Worm (Caenorhabditis elegans): ENCODE results near the gene tmem-120.
A peak's percentile ranks its signal among the peaks of the same experiment; 100 is the strongest.

The tmem-120 gene

ce11 chrIII:1533615-1534014 lies 15.8 kb upstream of the tmem-120 start, which contains the start of gene mtg-1:
mtg-1 (plus strand) TSS chrIII:1533774.
- TF ChIP-seq tbp1 (GFP tag; optimal IDR thresholded peaks at IDR 0.05): peak; percentile 6
- TF ChIP-seq mcd-1 (GFP tag; IDR thresholded peaks at IDR 0.05): peak; percentile 90
- no peak for TF ChIP-seq F23B12.7 (tag; optimal IDR thresholded peaks at IDR 0.05; ENCODE audit: insufficient read depth)
- TF ChIP-seq rcor-1 (GFP tag; IDR thresholded peaks at IDR 0.05): peak; percentile 33; the same call in 1 of the 2 replicates
- 0 out of 2 replicates have a peak, but pooled peaks have one; percentile 39 for TF ChIP-seq ekl-4 (GFP tag; IDR thresholded peaks at IDR 0.05)
- TF ChIP-seq mxl-1 (tag; optimal IDR thresholded peaks at IDR 0.05): no peak
- peak; percentile 21 for TF ChIP-seq snpc-1.1 (tag; optimal IDR thresholded peaks at IDR 0.05; ENCODE audit: insufficient read depth)
- peak; percentile 14 for TF ChIP-seq F49E8.2 (tag; optimal IDR thresholded peaks at IDR 0.05; ENCODE audit: insufficient read depth)
- no peak for TF ChIP-seq Y56A3A.18 (GFP tag; IDR thresholded peaks at IDR 0.05)
- peak; percentile 14 for TF ChIP-seq efl-1 (GFP tag; optimal IDR thresholded peaks at IDR 0.05)
- TF ChIP-seq dox-1 (GFP tag; IDR thresholded peaks at IDR 0.05): no peak
- TF ChIP-seq lsl-1 (GFP tag; optimal IDR thresholded peaks at IDR 0.05): peak; percentile 10
- TF ChIP-seq lin-54 (GFP tag; optimal IDR thresholded peaks at IDR 0.05): peak; percentile 48
- TF ChIP-seq hmg-1.2 (GFP tag; IDR thresholded peaks at IDR 0.05): peak; percentile 98
- peak; percentile 22; the same call in 1 of the 2 replicates for TF ChIP-seq D2030.7 (GFP tag; IDR thresholded peaks at IDR 0.05)
- TF ChIP-seq F33H1.4 (GFP tag; IDR thresholded peaks at IDR 0.05): peak; percentile 35; the same call in 1 of the 2 replicates
- TF ChIP-seq let-526 (GFP tag; IDR thresholded peaks at IDR 0.05): no peak
- peak; percentile 59 for TF ChIP-seq snpc-3.4 (tag; optimal IDR thresholded peaks at IDR 0.05)

- TF ChIP-seq ets-4 (GFP tag; optimal IDR thresholded peaks at IDR 0.05): no peak
- TF ChIP-seq F52B5.7 (tag; optimal IDR thresholded peaks at IDR 0.05): no peak
- TF ChIP-seq ceh-91 (GFP tag; IDR thresholded peaks at IDR 0.05): 0 out of 2 replicates have a peak, but pooled peaks have one; percentile 19
- 0 out of 2 replicates have a peak, but pooled peaks have one; percentile 13 for TF ChIP-seq cebp-1 (GFP tag; IDR thresholded peaks at IDR 0.05)
- TF ChIP-seq cebp-1 (tag; optimal IDR thresholded peaks at IDR 0.05): peak; percentile 72
- TF ChIP-seq zfh-2 (GFP tag; conservative IDR thresholded peaks at IDR 0.05): no peak
- TF ChIP-seq hmg-1.2 (GFP tag; IDR thresholded peaks at IDR 0.05): peak; percentile 8; the same call in 1 of the 2 replicates
- TF ChIP-seq dpl-1 (GFP tag; optimal IDR thresholded peaks at IDR 0.05): peak; percentile 54
- TF ChIP-seq F33H1.4 (GFP tag; IDR thresholded peaks at IDR 0.05): peak; percentile 24; the same call in 1 of the 2 replicates
- TF ChIP-seq lin-40 (tag; optimal IDR thresholded peaks at IDR 0.05): peak; percentile 31
- TF ChIP-seq C06A6.2 (GFP tag; conservative IDR thresholded peaks at IDR 0.05): no peak
- peak; percentile 94 for TF ChIP-seq lin-54 (GFP tag; optimal IDR thresholded peaks at IDR 0.05)
- TF ChIP-seq efl-1 (GFP tag; optimal IDR thresholded peaks at IDR 0.05): peak; percentile 77
- peak; percentile 94 for TF ChIP-seq mcd-1 (GFP tag; IDR thresholded peaks at IDR 0.05)
- TF ChIP-seq nfyb-1 (GFP tag; IDR thresholded peaks at IDR 0.05): 0 out of 2 replicates have a peak, but pooled peaks have one; percentile 12
- peak in 2 of 3 experiments; percentile 52 to 92 for TF ChIP-seq lin-35 (GFP tag; optimal IDR thresholded peaks at IDR 0.05)
- peak; percentile 41 for TF ChIP-seq F23B12.7 (tag; optimal IDR thresholded peaks at IDR 0.05; ENCODE audit: insufficient read depth)
Measured at ce11 chrIII:1532777-1533473, 15.1 kb upstream of the tmem-120 start, which contains the start of gene snf-6. snf-6 (minus strand) TSS chrIII:1532827.

ce11 chrIII:1528423-1528822 lies 10.6 kb upstream of the tmem-120 start:
- TF ChIP-seq unc-130 (GFP tag; optimal IDR thresholded peaks at IDR 0.05) (no peak), madf-8 (GFP tag; conservative IDR thresholded peaks at IDR 0.05) (no peak), ceh-79 (tag; optimal IDR thresholded peaks at IDR 0.05) (no peak), nfya-1 (tag; optimal IDR thresholded peaks at IDR 0.05; ENCODE audit: borderline replicate concordance, insufficient read depth) (no peak), F10E7.11 (tag; optimal IDR thresholded peaks at IDR 0.05) (no peak), efl-1 (GFP tag; optimal IDR thresholded peaks at IDR 0.05) (no peak), lin-54 (GFP tag; optimal IDR thresholded peaks at IDR 0.05) (no peak), ztf-22 (GFP tag; optimal IDR thresholded peaks at IDR 0.05) (no peak), atf-7 (tag; optimal IDR thresholded peaks at IDR 0.05) (no peak), nfyb-1 (GFP tag; IDR thresholded peaks at IDR 0.05) (no peak), akir-1 (GFP tag; optimal IDR thresholded peaks at IDR 0.05) (no peak), gei-17 (GFP tag; optimal IDR thresholded peaks at IDR 0.05) (no peak), zim-3 (tag; optimal IDR thresholded peaks at IDR 0.05) (no peak), Y53G8AR.9 (GFP tag; conservative IDR thresholded peaks at IDR 0.05) (no peak), mel-28 (tag; optimal IDR thresholded peaks at IDR 0.05; ENCODE audit: borderline replicate concordance) (no peak), dox-1 (GFP tag; IDR thresholded peaks at IDR 0.05) (no peak), egl-18 (GFP tag; IDR thresholded peaks at IDR 0.05) (no peak)
